Worm (Caenorhabditis elegans) whole organism, late embryonic: Measurements from ENCODE around the gene F53C3.3.

Experiments used
- K09A11.1 ChIP-seq: sonication (generic microtip); optimal IDR thresholded peaks from 2 replicates; lab custom pipeline; 2017; ENCODE audit warnings: antibody characterized with exemption, mild to moderate bottlenecking, missing genetic modification characterization, missing compliant biosample characterization; ENCODE audit not compliant: insufficient read depth
- ama-1 ChIP-seq: fragments of 150-350 bp; optimal IDR thresholded peaks from 2 replicates; lab custom pipeline; 2014
- dmd-4 ChIP-seq: sonication (generic microtip); optimal IDR thresholded peaks from 2 replicates; lab custom pipeline; 2016; ENCODE audit warnings: borderline replicate concordance, missing genetic modification characterization, missing compliant biosample characterization
- elt-2 ChIP-seq: sonication (generic microtip); optimal IDR thresholded peaks from 2 replicates; lab custom pipeline; 2016; ENCODE audit warnings: missing genetic modification reagents, missing genetic modification characterization, missing compliant biosample characterization
- fax-1 ChIP-seq: sonication (generic microtip); optimal IDR thresholded peaks from 2 replicates; lab custom pipeline; 2016; ENCODE audit warnings: missing genotype, missing genetic modification characterization, missing compliant biosample characterization
- gmeb-2 ChIP-seq: sonication (generic microtip); optimal IDR thresholded peaks from 2 replicates; lab custom pipeline; 2016; ENCODE audit warnings: missing genetic modification characterization, inconsistent platforms, missing compliant biosample characterization
- lin-11 ChIP-seq: fragments of 200-800 bp; sonication (Bioruptor generic); optimal IDR thresholded peaks from 2 replicates; lab custom pipeline; 2018; ENCODE audit warnings: mild to moderate bottlenecking, missing genetic modification characterization, missing compliant biosample characterization
- nfya-1 ChIP-seq: sonication (generic microtip); optimal IDR thresholded peaks from 2 replicates; lab custom pipeline; 2017; ENCODE audit warnings: missing genetic modification characterization, mild to moderate bottlenecking, missing compliant biosample characterization, antibody characterized with exemption, moderate library complexity
- pag-3 ChIP-seq: sonication (generic microtip); optimal IDR thresholded peaks from 2 replicates; lab custom pipeline; 2016; ENCODE audit warnings: missing compliant biosample characterization, missing genetic modification characterization, borderline replicate concordance
- pha-4 ChIP-seq: fragments of 150-350 bp; optimal IDR thresholded peaks from 2 replicates; lab custom pipeline; 2018; ENCODE audit warnings: missing biosample characterization, missing genetic modification reagents, missing genetic modification characterization
- sox-2 ChIP-seq: fragments of 200-800 bp; sonication (Bioruptor generic); IDR thresholded peaks from 2 replicates; pipeline ENCODE4 v1.3.6; 2022; ENCODE audit warnings: missing genetic modification reagents, missing genetic modification characterization, missing compliant biosample characterization
- unc-42 ChIP-seq: sonication (generic microtip); optimal IDR thresholded peaks from 2 replicates; lab custom pipeline; 2016; ENCODE audit warnings: missing genotype, missing genetic modification characterization, missing compliant biosample characterization

DNA sequence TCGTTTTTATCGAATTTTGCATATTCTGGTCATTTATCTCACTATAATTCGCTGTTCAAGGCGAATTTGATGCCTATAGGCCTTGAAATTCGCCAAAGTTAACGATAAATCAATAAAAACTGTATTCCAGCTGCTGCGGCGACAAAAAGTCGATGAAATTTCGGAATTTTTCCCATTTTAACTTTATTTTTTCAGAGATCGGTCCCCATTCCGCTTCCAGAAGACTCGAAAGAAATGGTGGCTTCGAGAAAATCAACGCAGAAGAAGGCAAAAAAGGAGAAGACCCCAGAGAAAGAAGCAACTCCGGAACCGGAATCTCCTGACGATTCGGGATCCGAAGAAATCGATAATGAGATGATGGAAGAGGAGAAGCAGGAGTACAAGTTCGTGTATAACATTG, 32.4 kb downstream of the F53C3.3 start:
- TF ChIP-seq nfya-1 (tag; lab: Kevin White, UChicago) (no peak), elt-2 (no peak), sox-2 (GFP tag; lab: Robert Waterston, UW) (no peak), pha-4 (tag; lab: Kevin White, UChicago) (no peak), gmeb-2 (no peak), K09A11.1 (tag; lab: Kevin White, UChicago) (no peak), unc-42 (tag; lab: Kevin White, UChicago) (no peak), lin-11 (tag; lab: Kevin White, UChicago) (no peak), dmd-4 (no peak), fax-1 (tag; lab: Kevin White, UChicago) (no peak), pag-3 (no peak), ama-1 (lab: Kevin White, UChicago) (no peak)
